Worm (Caenorhabditis elegans): ENCODE results near the gene ckb-3.

DNA sequence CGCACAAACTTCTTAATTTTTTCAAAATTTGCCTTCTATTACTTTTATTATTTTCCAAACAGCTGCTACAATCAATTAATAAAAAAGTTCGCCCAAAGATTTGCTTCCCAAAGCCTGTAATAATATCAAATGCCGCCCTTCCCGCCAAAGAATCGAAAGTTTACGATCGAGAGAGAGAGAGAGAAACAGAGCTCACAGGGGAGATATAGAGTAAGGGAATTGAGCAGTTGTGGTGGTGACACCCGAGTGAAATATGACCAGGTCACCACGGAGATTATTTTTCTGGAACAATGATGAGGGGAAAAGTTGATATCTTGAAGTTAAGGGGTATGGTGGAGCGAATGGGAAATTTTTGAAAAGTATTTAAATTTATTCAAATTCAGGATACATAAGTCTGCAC, 10.8 kb upstream of the ckb-3 start:
- TF ChIP-seq tbx-2 (tag; optimal IDR thresholded peaks at IDR 0.05) (no peak), nhr-11 (tag; optimal IDR thresholded peaks at IDR 0.05) (no peak), hlh-8 (tag; optimal IDR thresholded peaks at IDR 0.05) (no peak), ceh-18 (tag; optimal IDR thresholded peaks at IDR 0.05) (no peak), pat-9 (tag; optimal IDR thresholded peaks at IDR 0.05) (no peak), lin-11 (tag; optimal IDR thresholded peaks at IDR 0.05) (no peak), ceh-34 (tag; optimal IDR thresholded peaks at IDR 0.05) (no peak), sox-4 (tag; optimal IDR thresholded peaks at IDR 0.05) (no peak), ets-4 (tag; optimal IDR thresholded peaks at IDR 0.05) (no peak), pros-1 (tag; optimal IDR thresholded peaks at IDR 0.05) (no peak), ama-1 (optimal IDR thresholded peaks at IDR 0.05) (no peak)

Measured in whole organism, late embryonic.